Fruit fly (Drosophila melanogaster): Measurements from ENCODE around the gene mRpL17.

dm6 chr3L:247482-248225, 16.9 kb upstream of the mRpL17 start, which contains the start of gene mthl14:
- TF ChIP-seq CG8301 (tag; optimal IDR thresholded peaks at IDR 0.05) (no peak), fd96Ca (GFP tag; IDR thresholded peaks at IDR 0.05) (no peak), Snoo (tag; optimal IDR thresholded peaks at IDR 0.05) (no peak), EcR (GFP tag; optimal IDR thresholded peaks at IDR 0.05) (no peak), gl (tag; optimal IDR thresholded peaks at IDR 0.05) (no peak), Pif1A (GFP tag; optimal IDR thresholded peaks at IDR 0.05) (no peak), Ets98B (GFP tag; IDR thresholded peaks at IDR 0.05) (no peak), CG14655 (GFP tag; optimal IDR thresholded peaks at IDR 0.05) (no peak), CG9948 (tag; optimal IDR thresholded peaks at IDR 0.05) (no peak)
